Fruit fly (Drosophila melanogaster) Kc167 (cell line): Measurements from ENCODE around the gene CG13113.

ENCODE experiments used
- Myc ChIP-seq: fragments of >200 bp; optimal IDR thresholded peaks from 2 replicates; lab custom pipeline; 2017; ENCODE audit warnings: missing external identifiers
- Sin3A ChIP-seq: fragments of >200 bp; optimal IDR thresholded peaks from 2 replicates; lab custom pipeline; 2018; ENCODE audit warnings: missing external identifiers
- h ChIP-seq: fragments of >200 bp; optimal IDR thresholded peaks from 3 replicates; lab custom pipeline; 2018; ENCODE audit warnings: missing external identifiers
- insv ChIP-seq: fragments of >200 bp; optimal IDR thresholded peaks from 3 replicates; lab custom pipeline; 2018; ENCODE audit warnings: missing external identifiers
- psq ChIP-seq: fragments of >200 bp; optimal IDR thresholded peaks from 2 replicates; lab custom pipeline; 2017; ENCODE audit warnings: missing external identifiers
- ttk ChIP-seq: sonication (Bioruptor generic); optimal IDR thresholded peaks from 2 replicates; lab custom pipeline; 2017; ENCODE audit warnings: missing external identifiers

CG13113 gene

dm6 chr2L:9566656-9567055 lies 22.7 kb downstream of the CG13113 start, which contains the start of gene jp:
Gene jp, minus strand, starts transcription at chr2L:9566750.
- TF ChIP-seq h (lab: Kevin White, UChicago) (no peak), ttk (lab: Kevin White, UChicago) (no peak), insv (lab: Kevin White, UChicago) (no peak), psq (no peak), Myc (lab: Kevin White, UChicago) (no peak)

- TF ChIP-seq psq: no peak
- no peak for TF ChIP-seq ttk (lab: Kevin White, UChicago)
- TF ChIP-seq h (lab: Kevin White, UChicago): no peak
- no peak for TF ChIP-seq Sin3A (lab: Kevin White, UChicago)
- TF ChIP-seq Myc (lab: Kevin White, UChicago): no peak
- TF ChIP-seq insv (lab: Kevin White, UChicago): no peak
Measured at dm6 chr2L:9567398-9567856, 23.5 kb downstream of the CG13113 start.

- TF ChIP-seq psq (no peak), insv (lab: Kevin White, UChicago) (no peak), h (lab: Kevin White, UChicago) (no peak), ttk (lab: Kevin White, UChicago) (no peak), Sin3A (lab: Kevin White, UChicago) (no peak), Myc (lab: Kevin White, UChicago) (no peak)
Measured at dm6 chr2L:9568360-9569088, 24.6 kb downstream of the CG13113 start, which contains the start of gene brwl. Gene brwl, plus strand, starts transcription at chr2L:9568890.

dm6 chr2L:9569131-9569530 lies 25.2 kb downstream of the CG13113 start:
- TF ChIP-seq Myc (lab: Kevin White, UChicago) (no peak), ttk (lab: Kevin White, UChicago) (no peak), insv (lab: Kevin White, UChicago) (no peak), psq (no peak), Sin3A (lab: Kevin White, UChicago) (no peak), h (lab: Kevin White, UChicago) (no peak)

dm6 chr2L:9569588-9570434 lies 25.8 kb downstream of the CG13113 start:
- TF ChIP-seq psq: no peak
- no peak for TF ChIP-seq Myc (lab: Kevin White, UChicago)
- TF ChIP-seq insv (lab: Kevin White, UChicago): no peak
- TF ChIP-seq ttk (lab: Kevin White, UChicago): no peak

dm6 chr2L:9570673-9571193 lies 26.8 kb downstream of the CG13113 start:
- TF ChIP-seq ttk (lab: Kevin White, UChicago) (no peak), Sin3A (lab: Kevin White, UChicago) (no peak), h (lab: Kevin White, UChicago) (no peak), insv (lab: Kevin White, UChicago) (no peak), psq (no peak), Myc (lab: Kevin White, UChicago) (no peak)

- TF ChIP-seq psq (no peak), Sin3A (lab: Kevin White, UChicago) (no peak), ttk (lab: Kevin White, UChicago) (no peak), insv (lab: Kevin White, UChicago) (no peak), Myc (lab: Kevin White, UChicago) (no peak), h (lab: Kevin White, UChicago) (no peak)
Measured at dm6 chr2L:9576269-9576933, 32.4 kb downstream of the CG13113 start, which contains the start of gene Mtpalpha. Gene Mtpalpha, minus strand, starts transcription at chr2L:9576769.

- TF ChIP-seq Myc (lab: Kevin White, UChicago) (no peak), insv (lab: Kevin White, UChicago) (no peak), ttk (lab: Kevin White, UChicago) (no peak), psq (no peak), Sin3A (lab: Kevin White, UChicago) (no peak)
Measured at dm6 chr2L:9579538-9579937, 35.6 kb downstream of the CG13113 start, which contains the start of gene CG31709. Gene CG31709, minus strand, starts transcription at chr2L:9579638.

dm6 chr2L:9581582-9581981 lies 37.6 kb downstream of the CG13113 start, which contains the start of gene gcm:
Gene gcm, minus strand, starts transcription at chr2L:9581745.
- no peak for TF ChIP-seq Sin3A (lab: Kevin White, UChicago)
- TF ChIP-seq h (lab: Kevin White, UChicago): no peak
- TF ChIP-seq ttk (lab: Kevin White, UChicago): no peak
- TF ChIP-seq insv (lab: Kevin White, UChicago): no peak
- no peak for TF ChIP-seq Myc (lab: Kevin White, UChicago)
- TF ChIP-seq psq: no peak

dm6 chr2L:9584098-9584703 lies 40.2 kb downstream of the CG13113 start:
- TF ChIP-seq Sin3A (lab: Kevin White, UChicago) (no peak), ttk (lab: Kevin White, UChicago) (no peak), Myc (lab: Kevin White, UChicago) (no peak), psq (no peak), insv (lab: Kevin White, UChicago) (no peak), h (lab: Kevin White, UChicago) (no peak)
